Fruit fly (Drosophila melanogaster): Measurements from ENCODE around the gene RpLP0.

RpLP0 gene

dm6 chr3L:22083131-22083648 is 7.5 kb downstream of the RpLP0 start:
- TF ChIP-seq CTCF (optimal IDR thresholded peaks at IDR 0.05) (no peak), CG8478 (optimal IDR thresholded peaks at IDR 0.05) (no peak)

- no peak for TF ChIP-seq CG8478 (optimal IDR thresholded peaks at IDR 0.05)
- no peak for TF ChIP-seq CTCF (optimal IDR thresholded peaks at IDR 0.05)
Observed at dm6 chr3L:22091339-22091738, 15.7 kb downstream of the RpLP0 start.

dm6 chr3L:22094308-22094866 is 18.7 kb downstream of the RpLP0 start:
- no peak for TF ChIP-seq CG8478 (optimal IDR thresholded peaks at IDR 0.05)
- no peak for TF ChIP-seq CTCF (optimal IDR thresholded peaks at IDR 0.05)

dm6 chr3L:22106704-22107103 is 31.0 kb downstream of the RpLP0 start:
- no peak for TF ChIP-seq CTCF (optimal IDR thresholded peaks at IDR 0.05)
- TF ChIP-seq CG8478 (optimal IDR thresholded peaks at IDR 0.05): no peak

dm6 chr3L:22109903-22110302 is 34.2 kb downstream of the RpLP0 start:
- TF ChIP-seq CG8478 (optimal IDR thresholded peaks at IDR 0.05) (no peak), CTCF (optimal IDR thresholded peaks at IDR 0.05) (no peak)

dm6 chr3L:22113186-22113585 is 37.5 kb downstream of the RpLP0 start:
- no peak for TF ChIP-seq CG8478 (optimal IDR thresholded peaks at IDR 0.05)
- no peak for TF ChIP-seq CTCF (optimal IDR thresholded peaks at IDR 0.05)

Data from S2 (cell line).